Worm (Caenorhabditis elegans): Measurements from ENCODE around the gene K02E7.10.

DNA sequence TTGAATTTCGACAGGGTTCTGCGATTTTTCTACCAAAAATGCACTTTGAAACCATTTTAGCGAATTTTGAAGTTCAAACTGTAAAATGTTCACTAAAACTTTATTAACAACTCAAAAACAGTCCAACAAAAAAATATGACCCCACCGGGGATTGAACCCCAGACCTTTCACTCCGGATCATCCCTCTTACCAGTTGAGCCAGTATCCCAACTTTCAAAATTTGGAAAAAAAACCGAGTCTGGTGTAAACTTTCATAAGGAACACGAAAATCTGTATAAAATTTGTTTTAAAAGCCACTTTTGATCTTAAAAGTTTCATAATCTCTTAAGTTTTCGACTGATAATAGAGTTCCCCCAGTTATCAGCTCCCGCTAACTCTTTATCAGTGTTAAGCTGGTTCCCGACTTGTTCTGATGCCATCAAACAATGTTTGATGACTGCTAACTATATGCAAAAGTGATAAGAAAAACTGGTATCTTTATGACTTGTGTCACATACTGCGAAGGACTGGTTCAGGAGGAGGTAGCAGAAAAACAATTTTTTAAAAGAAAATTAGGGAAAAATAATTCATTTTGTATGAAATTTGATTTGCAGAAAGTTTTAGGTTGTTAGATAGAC is 36.8 kb upstream of the K02E7.10 start:
- TF ChIP-seq nhr-28 (tag; optimal IDR thresholded peaks at IDR 0.05) (no peak), lsy-2 (tag; optimal IDR thresholded peaks at IDR 0.05) (no peak), unc-62 (GFP tag; optimal IDR thresholded peaks at IDR 0.05) (no peak), elt-3 (tag; optimal IDR thresholded peaks at IDR 0.05) (no peak), sptf-1 (tag; optimal IDR thresholded peaks at IDR 0.05) (no peak), pha-4 (tag; optimal IDR thresholded peaks at IDR 0.05) (no peak), drap-1 (GFP tag; optimal IDR thresholded peaks at IDR 0.05) (no peak), ztf-11 (tag; optimal IDR thresholded peaks at IDR 0.05) (no peak), unc-39 (tag; optimal IDR thresholded peaks at IDR 0.05) (no peak)
